Worm (Caenorhabditis elegans) whole organism, mixed stage, embryonic: ENCODE data around the gene C25E10.16.

ENCODE experiments used
- ces-1 ChIP-seq: fragments of 150-350 bp; optimal IDR thresholded peaks from 2 replicates; lab custom pipeline; 2014; ENCODE audit warnings: missing biosample characterization, missing genetic modification reagents, missing genetic modification characterization
- nhr-12 ChIP-seq: fragments of 150-350 bp; optimal IDR thresholded peaks from 2 replicates; lab custom pipeline; 2014; ENCODE audit warnings: missing biosample characterization, missing genetic modification characterization
- snpc-4 ChIP-seq: fragments of 150-350 bp; optimal IDR thresholded peaks from 2 replicates; lab custom pipeline; 2014; ENCODE audit warnings: missing biosample characterization, missing genetic modification characterization

DNA sequence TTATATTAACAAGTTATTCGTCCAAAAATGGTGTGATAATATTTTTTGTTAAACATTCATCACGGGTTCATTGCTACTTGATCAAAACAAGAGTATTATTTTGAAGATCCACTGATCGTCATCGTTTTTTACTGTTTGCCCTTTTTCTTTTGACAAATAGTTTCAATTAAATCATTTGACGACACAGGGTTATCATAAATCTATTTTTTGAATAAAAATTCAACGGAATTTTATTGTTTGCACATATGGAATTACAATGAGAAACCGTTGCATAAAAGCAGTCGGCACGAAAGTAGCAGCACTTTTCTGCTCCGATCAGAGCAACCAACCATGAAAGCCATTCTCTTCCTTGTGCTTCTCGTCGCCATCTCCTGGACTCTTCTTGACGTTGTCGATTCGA, 8.3 kb upstream of the C25E10.16 start, which contains the start of gene fip-2:
- no peak for TF ChIP-seq nhr-12 (tag; lab: Kevin White, UChicago)
- no peak for TF ChIP-seq ces-1 (GFP tag; lab: Kevin White, UChicago)
- no peak for TF ChIP-seq snpc-4 (tag; lab: Kevin White, UChicago)
